Fruit fly (Drosophila melanogaster): ENCODE measurements around the gene CG5418.
A peak's percentile ranks its signal among the peaks of the same experiment; 100 is the strongest.

CG5418 gene

dm6 chr2L:12465164-12466011 lies 12.3 kb upstream of the CG5418 start (continued):
- TF ChIP-seq Oaz (GFP tag; IDR thresholded peaks at IDR 0.05) (no peak), so (GFP tag; IDR thresholded peaks at IDR 0.05) (no peak), mld (GFP tag; IDR thresholded peaks at IDR 0.05; ENCODE audit: partially characterized antibody) (no peak), da (GFP tag; optimal IDR thresholded peaks at IDR 0.05) (no peak), Mad (GFP tag; optimal IDR thresholded peaks at IDR 0.05) (no peak), CG1603 (tag; optimal IDR thresholded peaks at IDR 0.05) (no peak), CG10654 (GFP tag; optimal IDR thresholded peaks at IDR 0.05) (no peak), CG4820 (GFP tag; optimal IDR thresholded peaks at IDR 0.05) (no peak), CkIIα-i1 (GFP tag; IDR thresholded peaks at IDR 0.05) (no peak), CG1647 (GFP tag; optimal IDR thresholded peaks at IDR 0.05) (no peak), Atf6 (GFP tag; IDR thresholded peaks at IDR 0.05) (peak; percentile 31; the same call in 1 of the 2 replicates), btn (GFP tag; optimal IDR thresholded peaks at IDR 0.05) (no peak), CG13287 (GFP tag; IDR thresholded peaks at IDR 0.05; ENCODE audit: partially characterized antibody) (no peak), CG11560 (tag; IDR thresholded peaks at IDR 0.05) (no peak), lbe (GFP tag; optimal IDR thresholded peaks at IDR 0.05) (no peak), CG1529 (GFP tag; optimal IDR thresholded peaks at IDR 0.05) (peak; percentile 31), CG9932 (GFP tag; IDR thresholded peaks at IDR 0.05) (no peak), HmgD (GFP tag; optimal IDR thresholded peaks at IDR 0.05) (no peak), Eip74EF (GFP tag; optimal IDR thresholded peaks at IDR 0.05) (peak in 1 of 2 experiments; percentile 23), Sox102F (GFP tag; optimal IDR thresholded peaks at IDR 0.05) (peak; percentile 25), CG4854 (GFP tag; optimal IDR thresholded peaks at IDR 0.05) (no peak), CG16815 (GFP tag; optimal IDR thresholded peaks at IDR 0.05) (no peak), B-H1 (GFP tag; IDR thresholded peaks at IDR 0.05) (no peak; the same call in 2 of the 3 replicates), Sox100B (GFP tag; optimal IDR thresholded peaks at IDR 0.05) (peak; percentile 46), Hsf (GFP tag; optimal IDR thresholded peaks at IDR 0.05) (no peak), Vsx1 (GFP tag; optimal IDR thresholded peaks at IDR 0.05) (peak; percentile 55), inv (GFP tag; IDR thresholded peaks at IDR 0.05; ENCODE audit: partially characterized antibody) (no peak), CG30431 (GFP tag; optimal IDR thresholded peaks at IDR 0.05) (no peak), CG6254 (GFP tag; optimal IDR thresholded peaks at IDR 0.05) (peak; percentile 17), CG8924 (tag; optimal IDR thresholded peaks at IDR 0.05) (no peak), Kr (GFP tag; optimal IDR thresholded peaks at IDR 0.05) (peak; percentile 41), CG17612 (GFP tag; IDR thresholded peaks at IDR 0.05) (no peak), CG3847 (GFP tag; IDR thresholded peaks at IDR 0.05) (no peak), Dref (GFP tag; IDR thresholded peaks at IDR 0.05) (no peak), Ssrp (tag; optimal IDR thresholded peaks at IDR 0.05) (no peak), kni (GFP tag; optimal IDR thresholded peaks at IDR 0.05) (no peak), CG2875 (GFP tag; optimal IDR thresholded peaks at IDR 0.05) (peak; percentile 56), gsb-n (tag; optimal IDR thresholded peaks at IDR 0.05) (peak; percentile 53), ham (GFP tag; IDR thresholded peaks at IDR 0.05) (no peak), CG17361 (GFP tag; IDR thresholded peaks at IDR 0.05) (peak; percentile 19; the same call in 1 of the 3 replicates), unpg (GFP tag; optimal IDR thresholded peaks at IDR 0.05) (peak; percentile 32), CG31224 (GFP tag; IDR thresholded peaks at IDR 0.05) (no peak), kay (GFP tag; optimal IDR thresholded peaks at IDR 0.05) (no peak), Camta (GFP tag; optimal IDR thresholded peaks at IDR 0.05) (no peak), Dip3 (GFP tag; optimal IDR thresholded peaks at IDR 0.05) (no peak), Hmr (GFP tag; optimal IDR thresholded peaks at IDR 0.05) (peak; percentile 61), CG6791 (GFP tag; IDR thresholded peaks at IDR 0.05; ENCODE audit: partially characterized antibody) (no peak), wek (GFP tag; optimal IDR thresholded peaks at IDR 0.05) (peak; percentile 27), CG4404 (GFP tag; IDR thresholded peaks at IDR 0.05) (no peak)
